Worm (Caenorhabditis elegans): ENCODE data around the gene K03H6.5.
A peak's percentile ranks its signal among the peaks of the same experiment; 100 is the strongest.

The K03H6.5 gene

ce11 chrIV:1496679-1497033 is 39.6 kb downstream of the K03H6.5 start:
- TF ChIP-seq lsy-2 (tag; optimal IDR thresholded peaks at IDR 0.05) (peak in 1 of 2 experiments; percentile 25), hlh-4 (tag; optimal IDR thresholded peaks at IDR 0.05) (no peak), mep-1 (tag; optimal IDR thresholded peaks at IDR 0.05) (no peak), nhr-47 (tag; optimal IDR thresholded peaks at IDR 0.05) (no peak), efl-1 (optimal IDR thresholded peaks at IDR 0.05) (peak in 1 of 2 experiments; percentile 3), efl-1 (GFP tag; optimal IDR thresholded peaks at IDR 0.05 in 1 of 2) (no peak)

ce11 chrIV:1496017-1496678 is 40.1 kb downstream of the K03H6.5 start, which contains the start of gene npp-20:
TSS of gene npp-20 (minus strand) at chrIV:1496022.
- TF ChIP-seq unc-30 (tag; optimal IDR thresholded peaks at IDR 0.05) (no peak), ceh-88 (GFP tag; IDR thresholded peaks at IDR 0.05) (no peak), unc-62 (GFP tag; optimal IDR thresholded peaks at IDR 0.05) (no peak), hpl-2 (GFP tag; optimal IDR thresholded peaks at IDR 0.05) (peak; percentile 39), dsc-1 (tag; optimal IDR thresholded peaks at IDR 0.05) (peak; percentile 65), mef-2 (tag; optimal IDR thresholded peaks at IDR 0.05) (no peak), zip-4 (GFP tag; optimal IDR thresholded peaks at IDR 0.05) (peak; percentile 19), fkh-8 (tag; optimal IDR thresholded peaks at IDR 0.05) (no peak), pqm-1 (tag; optimal IDR thresholded peaks at IDR 0.05) (no peak), nhr-28 (tag; optimal IDR thresholded peaks at IDR 0.05) (no peak), isw-1 (GFP tag; IDR thresholded peaks at IDR 0.05) (no peak), ces-1 (GFP tag; optimal IDR thresholded peaks at IDR 0.05) (no peak), nhr-90 (tag; optimal IDR thresholded peaks at IDR 0.05; ENCODE audit: poor library complexity) (peak; percentile 75), mep-1 (tag; optimal IDR thresholded peaks at IDR 0.05) (peak; percentile 84), F16B12.6 (tag; optimal IDR thresholded peaks at IDR 0.05) (peak; percentile 48), sox-4 (tag; optimal IDR thresholded peaks at IDR 0.05) (no peak), alr-1 (tag; optimal IDR thresholded peaks at IDR 0.05; ENCODE audit: borderline replicate concordance) (no peak), nhr-76 (tag; optimal IDR thresholded peaks at IDR 0.05) (no peak), lin-14 (GFP tag; optimal IDR thresholded peaks at IDR 0.05) (no peak), elt-3 (tag; optimal IDR thresholded peaks at IDR 0.05) (peak in 1 of 6 experiments; percentile 6), egl-27 (tag; optimal IDR thresholded peaks at IDR 0.05) (no peak), nhr-11 (tag; optimal IDR thresholded peaks at IDR 0.05) (no peak), nhr-84 (tag; optimal IDR thresholded peaks at IDR 0.05) (no peak), snu-23 (GFP tag; optimal IDR thresholded peaks at IDR 0.05) (peak; percentile 72), jun-1 (tag; optimal IDR thresholded peaks at IDR 0.05) (peak; percentile 5), Y116A8C.19 (tag; optimal IDR thresholded peaks at IDR 0.05; ENCODE audit: borderline replicate concordance) (no peak), fkh-10 (GFP tag; optimal IDR thresholded peaks at IDR 0.05) (no peak), egl-13 (tag; optimal IDR thresholded peaks at IDR 0.05) (no peak), grh-1 (GFP tag; IDR thresholded peaks at IDR 0.05) (peak; percentile 66), ztf-4 (tag; optimal IDR thresholded peaks at IDR 0.05) (no peak), nhr-85 (tag) (peak; percentile 84), ztf-11 (tag; optimal IDR thresholded peaks at IDR 0.05) (no peak), swsn-7 (tag; optimal IDR thresholded peaks at IDR 0.05) (peak; percentile 69), skn-1 (tag; optimal IDR thresholded peaks at IDR 0.05) (peak; percentile 15), blmp-1 (tag; optimal IDR thresholded peaks at IDR 0.05) (peak; percentile 38), aly-2 (tag; optimal IDR thresholded peaks at IDR 0.05) (peak; percentile 12), sptf-1 (tag; optimal IDR thresholded peaks at IDR 0.05) (no peak), ceh-82 (tag; optimal IDR thresholded peaks at IDR 0.05) (peak; percentile 48 to 73 (median 72)), ceh-90 (tag; optimal IDR thresholded peaks at IDR 0.05) (peak; percentile 41), nhr-71 (tag; optimal IDR thresholded peaks at IDR 0.05) (peak; percentile 75), lin-13 (GFP tag; optimal IDR thresholded peaks at IDR 0.05) (peak; percentile 55), xbp-1 (tag; optimal IDR thresholded peaks at IDR 0.05) (peak; percentile 67), dpl-1 (GFP tag; optimal IDR thresholded peaks at IDR 0.05) (peak; percentile 62 to 78 (median 78)), efl-1 (optimal IDR thresholded peaks at IDR 0.05) (peak; percentile 70 to 77), efl-1 (GFP tag; optimal IDR thresholded peaks at IDR 0.05 in 1 of 2) (peak; percentile 78 to 97), pag-3 (tag; optimal IDR thresholded peaks at IDR 0.05; ENCODE audit: borderline replicate concordance, insufficient read depth) (no peak), unc-130 (tag; optimal IDR thresholded peaks at IDR 0.05) (peak; percentile 39), lsy-2 (tag; optimal IDR thresholded peaks at IDR 0.05) (peak; percentile 75 to 79)

Measured in whole organism, L1 larva.